Worm (Caenorhabditis elegans): ENCODE data around the gene T09B9.5.

Gene T09B9.5

ce11 chrX:9754537-9754936, 23.0 kb upstream of the T09B9.5 start:
- TF ChIP-seq cnd-1 (tag; optimal IDR thresholded peaks at IDR 0.05) (no peak), nhr-76 (tag; optimal IDR thresholded peaks at IDR 0.05) (no peak), elt-1 (tag; optimal IDR thresholded peaks at IDR 0.05; ENCODE audit: borderline replicate concordance, insufficient read depth) (no peak), ceh-43 (GFP tag; optimal IDR thresholded peaks at IDR 0.05) (no peak), blmp-1 (tag; optimal IDR thresholded peaks at IDR 0.05) (no peak), ces-1 (GFP tag; optimal IDR thresholded peaks at IDR 0.05) (no peak), ztf-11 (tag; optimal IDR thresholded peaks at IDR 0.05) (no peak), unc-62 (GFP tag; optimal IDR thresholded peaks at IDR 0.05) (no peak), pha-4 (tag; optimal IDR thresholded peaks at IDR 0.05) (no peak), lsy-2 (tag; optimal IDR thresholded peaks at IDR 0.05) (no peak), snpc-4 (tag; optimal IDR thresholded peaks at IDR 0.05) (no peak), mep-1 (tag; optimal IDR thresholded peaks at IDR 0.05) (no peak), bed-3 (GFP tag; optimal IDR thresholded peaks at IDR 0.05) (no peak), mls-2 (tag; optimal IDR thresholded peaks at IDR 0.05) (no peak), ceh-39 (tag; optimal IDR thresholded peaks at IDR 0.05) (no peak)

- TF ChIP-seq M03D4.4 (tag; optimal IDR thresholded peaks at IDR 0.05) = no peak
- no peak for TF ChIP-seq ceh-83 (GFP tag; optimal IDR thresholded peaks at IDR 0.05)
- no peak for TF ChIP-seq lin-13 (tag; optimal IDR thresholded peaks at IDR 0.05)
- no peak for TF ChIP-seq tbx-8 (GFP tag; optimal IDR thresholded peaks at IDR 0.05)
- no peak for TF ChIP-seq ztf-11 (tag; optimal IDR thresholded peaks at IDR 0.05)
- no peak for TF ChIP-seq ceh-43 (GFP tag; optimal IDR thresholded peaks at IDR 0.05)
Observed at ce11 chrX:9756971-9757370, 20.6 kb upstream of the T09B9.5 start, which contains the start of gene T09B9.1. TSS of gene T09B9.1 (plus strand) at chrX:9757271.

- TF ChIP-seq mls-2 (tag; optimal IDR thresholded peaks at IDR 0.05) (no peak), nhr-12 (tag; optimal IDR thresholded peaks at IDR 0.05) (no peak), ces-1 (GFP tag; optimal IDR thresholded peaks at IDR 0.05) (no peak), snpc-4 (tag; optimal IDR thresholded peaks at IDR 0.05) (no peak), zip-8 (tag; optimal IDR thresholded peaks at IDR 0.05) (no peak), nhr-76 (tag; optimal IDR thresholded peaks at IDR 0.05) (no peak), M03D4.4 (tag; optimal IDR thresholded peaks at IDR 0.05) (no peak), lsy-2 (tag; optimal IDR thresholded peaks at IDR 0.05) (no peak), mab-5 (tag; optimal IDR thresholded peaks at IDR 0.05) (no peak), flh-1 (GFP tag; optimal IDR thresholded peaks at IDR 0.05) (no peak), lin-32 (GFP tag; optimal IDR thresholded peaks at IDR 0.05) (no peak)
Observed at ce11 chrX:9761266-9761665, 16.3 kb upstream of the T09B9.5 start, which contains the start of gene T09B9.3. TSS of gene T09B9.3 (minus strand) at chrX:9761366.

- TF ChIP-seq lin-32 (GFP tag; optimal IDR thresholded peaks at IDR 0.05) (no peak), hlh-1 (tag; optimal IDR thresholded peaks at IDR 0.05) (no peak), ceh-43 (GFP tag; optimal IDR thresholded peaks at IDR 0.05) (no peak), tbx-8 (GFP tag; optimal IDR thresholded peaks at IDR 0.05) (no peak), flh-1 (GFP tag; optimal IDR thresholded peaks at IDR 0.05) (no peak), lsy-2 (tag; optimal IDR thresholded peaks at IDR 0.05) (no peak)
Observed at ce11 chrX:9763903-9764302, 13.7 kb upstream of the T09B9.5 start.

ce11 chrX:9764822-9765221, 12.8 kb upstream of the T09B9.5 start, which contains the start of gene slc-17.9:
TSS of gene slc-17.9 (minus strand) at chrX:9764922.
- TF ChIP-seq nhr-28 (tag; optimal IDR thresholded peaks at IDR 0.05) = no peak
- no peak for TF ChIP-seq unc-120 (tag; optimal IDR thresholded peaks at IDR 0.05; ENCODE audit: poor library complexity, severe bottlenecking)
- TF ChIP-seq ham-2 (GFP tag; optimal IDR thresholded peaks at IDR 0.05) = no peak
- TF ChIP-seq lin-32 (GFP tag; optimal IDR thresholded peaks at IDR 0.05) = no peak
- no peak for TF ChIP-seq M03D4.4 (tag; optimal IDR thresholded peaks at IDR 0.05)
- TF ChIP-seq snpc-4 (tag; optimal IDR thresholded peaks at IDR 0.05) = no peak

- peak; percentile 4 for TF ChIP-seq ceh-39 (tag; optimal IDR thresholded peaks at IDR 0.05)
- TF ChIP-seq nhr-237 (tag; optimal IDR thresholded peaks at IDR 0.05) = no peak
- peak; percentile 66 for TF ChIP-seq mep-1 (tag; optimal IDR thresholded peaks at IDR 0.05)
Observed at ce11 chrX:9774323-9774722, 3.3 kb upstream of the T09B9.5 start, which contains the start of gene T09B9.4. TSS of gene T09B9.4 (minus strand) at chrX:9774352.

Data from whole organism, mixed stage, embryonic.